Worm (Caenorhabditis elegans) whole organism, early embryonic: Measurements from ENCODE around the gene C45B2.8.

Source experiments
- B0310.2 ChIP-seq: sonication (generic microtip); optimal IDR thresholded peaks from 2 replicates; lab custom pipeline; 2016; ENCODE audit warnings: mild to moderate bottlenecking, missing genetic modification characterization, missing compliant biosample characterization
- F13C5.2 ChIP-seq: sonication (generic microtip); optimal IDR thresholded peaks from 2 replicates; lab custom pipeline; 2017; ENCODE audit warnings: mild to moderate bottlenecking, missing genetic modification characterization, inconsistent platforms, missing compliant biosample characterization
- ama-1 ChIP-seq: fragments of 150-350 bp; optimal IDR thresholded peaks from 2 replicates; lab custom pipeline; 2014
- ceh-13 ChIP-seq: fragments of 200-800 bp; sonication (Bioruptor generic); optimal IDR thresholded peaks from 2 replicates; lab custom pipeline; 2018; ENCODE audit warnings: mild to moderate bottlenecking, missing genetic modification characterization, missing compliant biosample characterization
- ceh-36 ChIP-seq: sonication (generic microtip); optimal IDR thresholded peaks from 2 replicates; lab custom pipeline; 2016; ENCODE audit warnings: missing genetic modification characterization, inconsistent platforms, missing compliant biosample characterization
- flt-1 ChIP-seq: fragments of 200-800 bp; sonication (Bioruptor generic); IDR thresholded peaks from 2 replicates; pipeline ENCODE4 v1.3.6; 2022; ENCODE audit warnings: missing genetic modification characterization, missing compliant biosample characterization
- hmbx-1 ChIP-seq: sonication (generic microtip); optimal IDR thresholded peaks from 2 replicates; lab custom pipeline; 2016; ENCODE audit warnings: mild to moderate bottlenecking, missing genetic modification characterization, missing compliant biosample characterization
- hmg-4 ChIP-seq: fragments of 200-800 bp; sonication (Bioruptor generic); optimal IDR thresholded peaks from 2 replicates; lab custom pipeline; 2018; ENCODE audit warnings: mild to moderate bottlenecking, missing genetic modification characterization, missing compliant biosample characterization
- pes-1 ChIP-seq: fragments of 200-800 bp; sonication (Bioruptor generic); IDR thresholded peaks from 2 replicates; pipeline ENCODE4 v1.3.6; 2022; ENCODE audit warnings: missing genetic modification reagents, missing genetic modification characterization, missing compliant biosample characterization
- sea-1 ChIP-seq: fragments of 200-800 bp; sonication (Bioruptor generic); conservative IDR thresholded peaks from 2 replicates; pipeline ENCODE4 v1.3.6; 2022; ENCODE audit warnings: missing genetic modification characterization, missing compliant biosample characterization
- tbx-37 ChIP-seq: fragments of 200-800 bp; sonication (Bioruptor generic); conservative IDR thresholded peaks from 2 replicates; pipeline ENCODE4 v1.3.6; 2022; ENCODE audit warnings: missing genetic modification reagents, missing genetic modification characterization, missing compliant biosample characterization
- tra-4 ChIP-seq: sonication (generic microtip); optimal IDR thresholded peaks from 2 replicates; lab custom pipeline; 2017; ENCODE audit warnings: missing genetic modification characterization, missing compliant biosample characterization

DNA sequence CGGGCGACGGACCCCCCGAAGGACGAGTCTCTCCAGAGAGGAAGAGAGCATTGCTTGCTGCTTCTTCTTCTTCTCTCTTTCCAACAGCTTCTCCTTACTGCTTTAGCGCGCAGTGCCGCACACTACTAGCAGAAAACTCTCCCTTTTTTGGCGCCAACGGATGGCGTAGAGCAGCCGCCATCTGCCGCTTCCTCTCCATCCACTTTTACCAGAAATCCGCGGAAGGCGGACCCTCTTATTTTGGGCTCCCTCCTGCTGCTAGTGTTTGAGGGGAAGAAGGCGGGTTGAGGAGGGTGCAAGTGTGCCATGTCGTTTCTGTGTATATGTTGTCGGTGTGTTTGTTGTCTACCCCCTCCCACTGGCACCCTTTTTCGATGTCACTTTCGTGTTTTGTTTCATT lies 46.6 kb downstream of the C45B2.8 start:
- TF ChIP-seq hmbx-1 (tag; lab: Kevin White, UChicago): no peak
- TF ChIP-seq tra-4 (tag; lab: Kevin White, UChicago): no peak
- TF ChIP-seq ama-1 (lab: Kevin White, UChicago): no peak
- TF ChIP-seq sea-1 (GFP tag; lab: Robert Waterston, UW): no peak
- TF ChIP-seq ceh-13 (GFP tag; lab: Kevin White, UChicago): no peak
- TF ChIP-seq pes-1 (GFP tag; lab: Robert Waterston, UW): no peak
- no peak for TF ChIP-seq flt-1 (GFP tag; lab: Robert Waterston, UW)
- TF ChIP-seq B0310.2 (tag; lab: Kevin White, UChicago): no peak
- TF ChIP-seq tbx-37 (GFP tag; lab: Robert Waterston, UW): no peak
- TF ChIP-seq F13C5.2: peak; percentile 37
- no peak for TF ChIP-seq ceh-36 (tag; lab: Kevin White, UChicago)
- peak; percentile 35 for TF ChIP-seq hmg-4 (GFP tag; lab: Kevin White, UChicago)
